Worm (Caenorhabditis elegans): ENCODE data around the gene Y44A6B.3.

DNA sequence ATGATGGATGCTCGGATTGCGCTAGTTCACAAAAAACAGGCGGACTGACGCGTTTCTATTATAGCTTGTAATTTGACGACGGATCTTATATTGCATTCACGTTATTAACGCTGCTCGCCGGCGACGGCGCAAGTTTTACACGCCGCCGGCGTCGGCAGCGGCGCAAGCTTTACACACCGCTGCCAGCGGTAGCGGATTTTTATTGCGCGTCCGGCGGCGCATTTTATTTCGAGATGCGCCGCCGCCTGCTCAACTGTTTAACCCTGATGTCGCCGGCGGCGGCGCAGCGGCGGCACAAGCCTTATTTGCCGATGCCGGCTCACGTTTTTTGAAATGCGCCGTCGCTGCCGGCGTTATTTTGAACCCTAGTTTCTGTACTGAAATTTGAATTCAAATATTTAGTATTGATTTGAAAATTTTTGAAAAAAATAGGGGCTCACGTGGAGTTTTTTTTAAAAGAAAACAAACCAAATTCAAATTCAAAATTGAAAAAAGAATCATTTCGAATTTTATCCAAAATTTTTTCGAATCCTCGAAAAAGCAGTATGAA is 33.6 kb downstream of the Y44A6B.3 start, which contains the start of gene ttr-57:
- TF ChIP-seq ztf-23 (GFP tag; IDR thresholded peaks at IDR 0.05) (no peak), T22C8.4 (GFP tag; IDR thresholded peaks at IDR 0.05) (no peak), ztf-29 (GFP tag; IDR thresholded peaks at IDR 0.05) (no peak), cog-1 (tag; optimal IDR thresholded peaks at IDR 0.05) (no peak)
